Fruit fly (Drosophila melanogaster): ENCODE measurements around the gene rump.

The rump gene

dm6 chr3R:9515860-9516344 lies 5.8 kb upstream of the rump start, which contains the start of the genes mRpL47, CG8176 and Kdm3 (continued):
- TF ChIP-seq CG8765 (GFP tag; IDR thresholded peaks at IDR 0.05) (no peak), jing (GFP tag; optimal IDR thresholded peaks at IDR 0.05) (no peak), dati (GFP tag; IDR thresholded peaks at IDR 0.05) (no peak), Trl (optimal IDR thresholded peaks at IDR 0.05) (no peak), Trl (GFP tag; optimal IDR thresholded peaks at IDR 0.05) (peak; percentile 79), gce (GFP tag; IDR thresholded peaks at IDR 0.05) (no peak), CG8281 (tag; optimal IDR thresholded peaks at IDR 0.05) (no peak), CG15011 (GFP tag; optimal IDR thresholded peaks at IDR 0.05) (no peak), zfh2 (GFP tag; optimal IDR thresholded peaks at IDR 0.05) (peak; percentile 91), vfl (GFP tag; optimal IDR thresholded peaks at IDR 0.05) (peak; percentile 79), pan (optimal IDR thresholded peaks at IDR 0.05) (no peak), pan (GFP tag; optimal IDR thresholded peaks at IDR 0.05 in 1 of 2, IDR thresholded peaks at IDR 0.05 in 1 of 2) (no peak), Hr78 (GFP tag; optimal IDR thresholded peaks at IDR 0.05) (no peak), CG4328 (GFP tag; optimal IDR thresholded peaks at IDR 0.05) (no peak), CG30020 (tag; optimal IDR thresholded peaks at IDR 0.05) (peak; percentile 68), ttk (GFP tag; IDR thresholded peaks at IDR 0.05) (no peak), H2.0 (GFP tag; IDR thresholded peaks at IDR 0.05) (no peak), CG3407 (GFP tag; optimal IDR thresholded peaks at IDR 0.05) (no peak), CG13296 (GFP tag; optimal IDR thresholded peaks at IDR 0.05) (no peak), fd3F (GFP tag; optimal IDR thresholded peaks at IDR 0.05) (no peak), dysf (GFP tag; IDR thresholded peaks at IDR 0.05) (no peak), Pdp1 (GFP tag; optimal IDR thresholded peaks at IDR 0.05) (peak; percentile 64 to 97), Hmx (GFP tag; optimal IDR thresholded peaks at IDR 0.05) (no peak), fd64A (GFP tag; optimal IDR thresholded peaks at IDR 0.05) (no peak), CG7372 (GFP tag; IDR thresholded peaks at IDR 0.05) (no peak), CkIIα-i1 (GFP tag; IDR thresholded peaks at IDR 0.05) (no peak), CG5953 (GFP tag; IDR thresholded peaks at IDR 0.05) (no peak), CG4282 (GFP tag; optimal IDR thresholded peaks at IDR 0.05) (peak; percentile 68), dpn (GFP tag; optimal IDR thresholded peaks at IDR 0.05) (peak; percentile 78), CG14710 (tag; optimal IDR thresholded peaks at IDR 0.05) (peak; percentile 86), Sry-β (GFP tag; optimal IDR thresholded peaks at IDR 0.05) (no peak), Hmr (GFP tag; optimal IDR thresholded peaks at IDR 0.05) (peak; percentile 86), Spps (tag; optimal IDR thresholded peaks at IDR 0.05) (no peak), CG17802 (tag; optimal IDR thresholded peaks at IDR 0.05) (peak; percentile 21), CG9932 (GFP tag; IDR thresholded peaks at IDR 0.05) (no peak), Dip3 (GFP tag; optimal IDR thresholded peaks at IDR 0.05) (peak; percentile 50), CG12155 (GFP tag; optimal IDR thresholded peaks at IDR 0.05) (peak; percentile 70), CG32532 (GFP tag; IDR thresholded peaks at IDR 0.05) (no peak), crp (GFP tag; optimal IDR thresholded peaks at IDR 0.05) (peak; percentile 64 to 95), unpg (GFP tag; optimal IDR thresholded peaks at IDR 0.05) (peak; percentile 25), gro (GFP tag; optimal IDR thresholded peaks at IDR 0.05) (peak; percentile 82), CG8924 (tag; optimal IDR thresholded peaks at IDR 0.05) (peak; percentile 71), wor (GFP tag; IDR thresholded peaks at IDR 0.05) (no peak), CG12219 (GFP tag; optimal IDR thresholded peaks at IDR 0.05) (no peak), Dref (GFP tag; IDR thresholded peaks at IDR 0.05) (no peak), CG15696 (tag; optimal IDR thresholded peaks at IDR 0.05) (peak; percentile 51), CG3726 (GFP tag; IDR thresholded peaks at IDR 0.05) (no peak), ems (GFP tag; optimal IDR thresholded peaks at IDR 0.05) (peak; percentile 35), pum (GFP tag; optimal IDR thresholded peaks at IDR 0.05) (peak; percentile 79), Sox100B (GFP tag; optimal IDR thresholded peaks at IDR 0.05) (no peak), CG9727 (GFP tag; optimal IDR thresholded peaks at IDR 0.05) (peak; percentile 28), CG11093 (GFP tag; IDR thresholded peaks at IDR 0.05) (no peak; the same call in 2 of the 3 replicates)
